Fruit fly (Drosophila melanogaster) whole organism, adult: ENCODE data around the gene CG7910.

Experiments used
- CG11617 ChIP-seq: fragments of 200-800 bp; sonication (Bioruptor generic); optimal IDR thresholded peaks from 2 replicates; lab custom pipeline; 2017; ENCODE audit warnings: mild to moderate bottlenecking, missing biosample characterization, missing genetic modification reagents, missing genetic modification characterization
- CG12768 ChIP-seq: fragments of 200-800 bp; sonication (Bioruptor generic); optimal IDR thresholded peaks from 2 replicates; lab custom pipeline; 2017; ENCODE audit warnings: missing biosample characterization, missing genetic modification characterization, mild to moderate bottlenecking, moderate library complexity, missing genetic modification reagents
- CG1620 ChIP-seq: fragments of 200-800 bp; sonication (Bioruptor generic); optimal IDR thresholded peaks from 2 replicates; lab custom pipeline; 2016; ENCODE audit warnings: missing biosample characterization, missing genetic modification characterization
- CG7045 ChIP-seq: fragments of 200-800 bp; sonication (Bioruptor generic); optimal IDR thresholded peaks from 2 replicates; lab custom pipeline; 2017; ENCODE audit warnings: missing biosample characterization, mild to moderate bottlenecking, missing genetic modification characterization
- Crg-1 ChIP-seq: fragments of 200-800 bp; sonication (Bioruptor generic); optimal IDR thresholded peaks from 2 replicates; lab custom pipeline; 2016; ENCODE audit warnings: missing biosample characterization, missing genetic modification characterization
- bab1 ChIP-seq: fragments of 200-800 bp; sonication (Bioruptor generic); optimal IDR thresholded peaks from 3 replicates; lab custom pipeline; 2019; ENCODE audit warnings: missing biosample characterization, mild to moderate bottlenecking, missing genetic modification characterization, moderate library complexity
- kay ChIP-seq: fragments of 200-800 bp; sonication (Bioruptor generic); peaks from one replicate; lab custom pipeline; 2016; ENCODE audit warnings: missing biosample characterization, missing genetic modification characterization, borderline replicate concordance
- ovo ChIP-seq: fragments of 200-800 bp; sonication (Bioruptor generic); optimal IDR thresholded peaks from 2 replicates; lab custom pipeline; 2016; ENCODE audit warnings: missing biosample characterization, missing genetic modification characterization
- pad ChIP-seq: fragments of 200-800 bp; sonication (Bioruptor generic); optimal IDR thresholded peaks from 3 replicates; lab custom pipeline; 2017; ENCODE audit warnings: missing biosample characterization, missing genetic modification characterization, mild to moderate bottlenecking, moderate library complexity, missing genetic modification reagents
- tj ChIP-seq: fragments of 200-800 bp; sonication (Bioruptor generic); optimal IDR thresholded peaks from 3 replicates; lab custom pipeline; 2017; ENCODE audit warnings: missing biosample characterization, mild to moderate bottlenecking, missing genetic modification characterization, moderate library complexity
- toe ChIP-seq: fragments of 200-800 bp; sonication (Bioruptor generic); optimal IDR thresholded peaks from 2 replicates; lab custom pipeline; 2016; ENCODE audit warnings: missing biosample characterization, missing genetic modification characterization

DNA sequence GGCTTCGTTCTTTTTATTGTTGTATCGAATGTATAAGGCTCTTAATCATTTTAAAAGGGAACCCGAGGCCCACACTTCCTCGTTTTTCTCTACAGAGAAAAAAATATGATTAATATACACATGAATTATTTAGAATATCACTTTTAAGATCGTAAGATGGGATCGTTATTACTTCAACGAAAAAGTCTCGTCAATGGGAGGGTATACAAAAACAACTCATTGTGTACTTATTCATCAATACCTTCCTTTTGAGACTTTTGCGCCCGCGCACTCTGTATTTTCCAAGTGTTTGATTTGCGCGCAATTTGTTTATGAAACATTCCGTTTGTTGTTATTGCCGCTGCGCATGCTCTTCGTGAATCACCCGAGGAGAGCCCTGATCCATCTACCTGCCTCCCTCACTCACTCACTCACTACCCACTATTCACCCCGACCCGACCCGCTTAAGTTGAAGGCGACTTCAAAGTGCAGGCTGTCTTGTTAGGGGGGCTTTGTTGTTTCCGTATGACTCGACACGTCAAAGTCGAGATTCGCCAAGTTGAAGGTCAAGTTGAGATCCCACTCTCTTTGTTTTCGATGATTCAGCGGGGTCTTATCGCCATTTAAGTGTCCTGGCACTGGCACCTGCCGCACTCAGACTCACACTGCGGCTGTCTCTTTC is 29.0 kb downstream of the CG7910 start:
- TF ChIP-seq CG12768: no peak
- TF ChIP-seq CG7045: no peak
- no peak for TF ChIP-seq pad (GFP tag; lab: Kevin White, UChicago)
- no peak for TF ChIP-seq bab1
- TF ChIP-seq kay (GFP tag; lab: Kevin White, UChicago): no peak
- no peak for TF ChIP-seq CG11617 (GFP tag; lab: Kevin White, UChicago)
- no peak for TF ChIP-seq toe (GFP tag; lab: Kevin White, UChicago)
- no peak for TF ChIP-seq Crg-1
- TF ChIP-seq tj: no peak
- TF ChIP-seq ovo: no peak
- TF ChIP-seq CG1620: no peak
